Worm (Caenorhabditis elegans) whole organism, early embryonic: ENCODE data around the gene fat-6.

Experiments
- B0310.2 ChIP-seq: sonication (generic microtip); optimal IDR thresholded peaks from 2 replicates; lab custom pipeline; 2016; ENCODE audit warnings: mild to moderate bottlenecking, missing genetic modification characterization, missing compliant biosample characterization
- F13C5.2 ChIP-seq: sonication (generic microtip); optimal IDR thresholded peaks from 2 replicates; lab custom pipeline; 2017; ENCODE audit warnings: mild to moderate bottlenecking, missing genetic modification characterization, inconsistent platforms, missing compliant biosample characterization
- aly-1 ChIP-seq: sonication (generic microtip); optimal IDR thresholded peaks from 2 replicates; lab custom pipeline; 2016; ENCODE audit warnings: missing genetic modification characterization, missing compliant biosample characterization
- ama-1 ChIP-seq: fragments of 150-350 bp; optimal IDR thresholded peaks from 2 replicates; lab custom pipeline; 2014
- ceh-13 ChIP-seq: fragments of 200-800 bp; sonication (Bioruptor generic); optimal IDR thresholded peaks from 2 replicates; lab custom pipeline; 2018; ENCODE audit warnings: mild to moderate bottlenecking, missing genetic modification characterization, missing compliant biosample characterization
- ceh-36 ChIP-seq: sonication (generic microtip); optimal IDR thresholded peaks from 2 replicates; lab custom pipeline; 2016; ENCODE audit warnings: missing genetic modification characterization, inconsistent platforms, missing compliant biosample characterization
- ets-7 ChIP-seq: sonication (generic microtip); optimal IDR thresholded peaks from 2 replicates; lab custom pipeline; 2016; ENCODE audit warnings: missing genotype, missing genetic modification characterization, missing compliant biosample characterization
- flt-1 ChIP-seq: fragments of 200-800 bp; sonication (Bioruptor generic); IDR thresholded peaks from 2 replicates; pipeline ENCODE4 v1.3.6; 2022; ENCODE audit warnings: missing genetic modification characterization, missing compliant biosample characterization
- hmbx-1 ChIP-seq: sonication (generic microtip); optimal IDR thresholded peaks from 2 replicates; lab custom pipeline; 2016; ENCODE audit warnings: mild to moderate bottlenecking, missing genetic modification characterization, missing compliant biosample characterization
- hmg-4 ChIP-seq: fragments of 200-800 bp; sonication (Bioruptor generic); optimal IDR thresholded peaks from 2 replicates; lab custom pipeline; 2018; ENCODE audit warnings: mild to moderate bottlenecking, missing genetic modification characterization, missing compliant biosample characterization
- hnd-1 ChIP-seq: sonication (generic microtip); optimal IDR thresholded peaks from 2 replicates; lab custom pipeline; 2016; ENCODE audit warnings: missing genetic modification characterization, missing compliant biosample characterization
- pes-1 ChIP-seq: fragments of 200-800 bp; sonication (Bioruptor generic); IDR thresholded peaks from 2 replicates; pipeline ENCODE4 v1.3.6; 2022; ENCODE audit warnings: missing genetic modification reagents, missing genetic modification characterization, missing compliant biosample characterization
- scrt-1 ChIP-seq: fragments of 200-800 bp; sonication (Bioruptor generic); IDR thresholded peaks from 2 replicates; pipeline ENCODE4 v1.3.6; 2022; ENCODE audit warnings: missing genetic modification characterization, missing compliant biosample characterization
- sea-1 ChIP-seq: fragments of 200-800 bp; sonication (Bioruptor generic); conservative IDR thresholded peaks from 2 replicates; pipeline ENCODE4 v1.3.6; 2022; ENCODE audit warnings: missing genetic modification characterization, missing compliant biosample characterization
- tbx-11 ChIP-seq: fragments of 200-800 bp; sonication (Bioruptor generic); IDR thresholded peaks from 2 replicates; pipeline ENCODE4 v1.3.6; 2022; ENCODE audit warnings: missing genetic modification characterization, missing compliant biosample characterization
- tbx-37 ChIP-seq: fragments of 200-800 bp; sonication (Bioruptor generic); conservative IDR thresholded peaks from 2 replicates; pipeline ENCODE4 v1.3.6; 2022; ENCODE audit warnings: missing genetic modification reagents, missing genetic modification characterization, missing compliant biosample characterization
- tra-4 ChIP-seq: sonication (generic microtip); optimal IDR thresholded peaks from 2 replicates; lab custom pipeline; 2017; ENCODE audit warnings: missing genetic modification characterization, missing compliant biosample characterization

The fat-6 gene

DNA sequence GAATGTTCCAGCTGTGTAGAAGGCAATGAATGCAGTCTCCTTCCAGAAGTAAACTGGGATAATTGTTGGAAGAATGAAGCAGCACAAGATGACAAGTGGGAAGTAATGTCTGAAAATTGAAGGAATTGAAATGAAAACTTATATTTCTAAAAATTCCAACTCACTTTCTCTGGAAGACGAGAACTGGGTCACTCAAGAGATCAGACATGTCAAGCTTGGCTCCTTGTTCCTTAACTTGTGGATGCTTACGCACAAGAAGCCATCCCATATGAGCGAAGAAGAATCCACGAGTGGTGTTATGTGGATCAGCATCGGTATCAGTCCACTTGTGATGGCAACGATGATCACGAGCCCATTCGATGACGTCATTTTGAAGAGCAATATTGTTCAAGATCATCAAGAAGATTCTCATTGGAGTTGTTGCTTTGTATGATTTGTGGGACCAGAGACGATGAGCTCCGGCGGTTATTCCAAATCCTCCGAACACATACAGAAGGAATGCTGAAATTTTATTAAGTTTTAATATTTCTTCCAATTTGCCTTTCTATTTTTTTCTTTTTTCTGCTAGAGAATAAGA, 1.1 kb downstream of the fat-6 start:
- TF ChIP-seq hmg-4 (no peak), ama-1 (lab: Kevin White, UChicago) (no peak), ets-7 (no peak), flt-1 (GFP tag; lab: Robert Waterston, UW) (no peak), hnd-1 (tag; lab: Kevin White, UChicago) (no peak), tra-4 (no peak), pes-1 (GFP tag; lab: Robert Waterston, UW) (no peak), scrt-1 (GFP tag; lab: Robert Waterston, UW) (no peak), tbx-37 (no peak), sea-1 (GFP tag; lab: Robert Waterston, UW) (no peak), F13C5.2 (no peak), tbx-11 (no peak)

DNA sequence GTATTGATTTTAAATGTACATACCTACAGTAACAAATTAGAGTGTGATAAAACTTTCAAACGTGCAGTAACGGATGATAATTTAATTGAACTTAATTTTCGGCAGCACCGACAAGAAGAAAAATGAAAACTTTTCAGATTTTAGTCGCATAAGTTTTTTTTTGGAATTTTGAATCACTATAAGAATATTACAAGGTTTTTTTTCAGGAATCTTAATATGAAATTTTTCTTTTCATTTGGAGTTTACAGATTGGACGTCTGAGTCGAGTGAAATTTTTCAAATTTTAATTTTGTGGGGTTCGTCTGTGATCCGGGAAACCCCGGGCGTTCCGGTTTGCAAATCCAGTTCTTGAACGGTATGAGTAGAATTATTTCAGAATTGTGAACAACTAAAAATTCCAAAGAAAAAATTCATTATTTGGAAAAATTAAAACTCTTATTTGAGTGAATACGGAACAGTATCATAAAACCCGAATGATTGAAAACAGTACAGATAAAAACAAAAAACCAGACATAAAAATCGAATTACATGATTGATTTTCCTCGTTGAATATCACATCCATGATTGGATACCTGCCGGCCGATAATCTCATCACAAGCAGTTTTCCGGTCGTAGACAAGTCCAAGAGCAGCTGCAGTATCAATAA, 2.1 kb downstream of the fat-6 start:
- TF ChIP-seq sea-1 (GFP tag; lab: Robert Waterston, UW), result no peak
- no peak for TF ChIP-seq hmg-4
- TF ChIP-seq ceh-13, result no peak
- no peak for TF ChIP-seq ama-1 (lab: Kevin White, UChicago)
- TF ChIP-seq B0310.2 (tag; lab: Kevin White, UChicago), result no peak
- TF ChIP-seq scrt-1 (GFP tag; lab: Robert Waterston, UW), result no peak
- TF ChIP-seq hnd-1 (tag; lab: Kevin White, UChicago), result no peak
- no peak for TF ChIP-seq F13C5.2
- TF ChIP-seq hmbx-1 (tag; lab: Kevin White, UChicago), result no peak
- TF ChIP-seq ets-7, result no peak
- TF ChIP-seq tbx-37, result no peak
- TF ChIP-seq ceh-36 (tag; lab: Kevin White, UChicago), result no peak
- TF ChIP-seq pes-1 (GFP tag; lab: Robert Waterston, UW), result no peak
- no peak for TF ChIP-seq tbx-11
- TF ChIP-seq aly-1 (tag; lab: Kevin White, UChicago), result no peak
- TF ChIP-seq tra-4, result no peak
- TF ChIP-seq flt-1 (GFP tag; lab: Robert Waterston, UW), result no peak

DNA sequence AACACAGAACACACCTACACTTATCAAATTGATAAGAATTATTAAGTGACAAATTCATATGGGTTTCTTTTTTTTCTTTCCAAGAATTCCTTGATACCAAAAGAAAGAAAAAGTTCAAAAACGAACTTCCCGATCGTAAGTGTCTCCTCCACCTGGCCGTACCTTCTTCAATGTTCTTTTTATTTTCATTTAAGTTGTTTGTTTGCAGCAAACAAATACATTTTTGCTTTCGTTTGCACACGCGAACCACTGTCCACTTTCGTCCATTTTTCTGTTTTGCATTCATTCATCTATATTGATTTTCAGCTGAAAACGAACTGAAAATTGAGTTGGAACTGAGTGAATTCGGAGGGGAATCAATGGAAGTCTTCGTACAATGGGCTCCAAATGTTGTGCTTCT, 3.8 kb downstream of the fat-6 start, which contains the start of gene VZK822L.2:
TSS of gene VZK822L.2 (plus strand) at position 301 of the 400 bp plus-strand sequence.
- TF ChIP-seq sea-1 (GFP tag; lab: Robert Waterston, UW) (no peak), ama-1 (lab: Kevin White, UChicago) (no peak), scrt-1 (GFP tag; lab: Robert Waterston, UW) (no peak), B0310.2 (tag; lab: Kevin White, UChicago) (no peak), hmbx-1 (tag; lab: Kevin White, UChicago) (no peak), pes-1 (GFP tag; lab: Robert Waterston, UW) (no peak), ceh-36 (tag; lab: Kevin White, UChicago) (no peak), tbx-11 (no peak), ets-7 (no peak), ceh-13 (no peak), F13C5.2 (no peak)

DNA sequence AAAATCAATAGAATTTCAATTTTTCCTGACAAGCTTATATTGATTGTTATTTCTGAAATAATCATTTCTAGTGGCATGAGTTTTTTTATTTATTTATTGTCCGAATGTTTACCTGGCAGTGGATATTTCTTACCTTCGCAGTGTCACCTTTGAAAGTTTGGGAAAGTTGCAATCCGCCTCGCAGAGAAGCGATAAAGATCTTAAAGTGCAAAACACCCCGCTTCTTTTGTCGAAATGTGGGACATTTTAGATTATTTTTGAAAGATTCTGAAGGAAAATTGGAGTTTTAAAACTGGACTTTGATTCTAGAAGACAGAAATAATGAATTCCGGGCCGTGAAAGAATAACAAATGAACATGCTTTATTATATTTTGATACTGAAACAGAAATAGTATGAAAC, 6.8 kb downstream of the fat-6 start:
- TF ChIP-seq tbx-37, result no peak
- TF ChIP-seq tbx-11, result no peak
- TF ChIP-seq pes-1 (GFP tag; lab: Robert Waterston, UW), result no peak
- no peak for TF ChIP-seq ceh-13
- no peak for TF ChIP-seq hmbx-1 (tag; lab: Kevin White, UChicago)
- TF ChIP-seq flt-1 (GFP tag; lab: Robert Waterston, UW), result no peak
- no peak for TF ChIP-seq ama-1 (lab: Kevin White, UChicago)
- TF ChIP-seq ets-7, result no peak
- no peak for TF ChIP-seq hnd-1 (tag; lab: Kevin White, UChicago)
- no peak for TF ChIP-seq B0310.2 (tag; lab: Kevin White, UChicago)
- TF ChIP-seq F13C5.2, result no peak
- no peak for TF ChIP-seq sea-1 (GFP tag; lab: Robert Waterston, UW)

DNA sequence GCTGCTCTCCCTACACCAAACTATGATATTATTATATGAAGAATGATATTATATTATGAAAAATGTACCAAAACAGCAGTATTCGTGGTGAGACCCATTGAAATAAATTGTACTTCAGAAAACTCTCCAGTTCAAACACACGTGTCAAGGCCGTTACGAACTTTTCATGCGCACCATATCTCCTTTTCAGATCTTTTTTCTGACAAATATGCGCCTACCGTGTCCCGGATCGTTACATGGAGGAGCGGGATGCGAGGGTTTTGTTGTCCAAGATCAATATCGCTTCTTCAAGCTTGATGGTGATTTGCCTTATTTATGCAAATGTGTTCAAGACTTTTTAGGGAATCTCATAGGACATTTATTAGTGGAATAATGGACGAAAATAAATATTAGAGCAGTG, 11.8 kb downstream of the fat-6 start:
- TF ChIP-seq tbx-11, result no peak
- TF ChIP-seq hnd-1 (tag; lab: Kevin White, UChicago), result no peak
- TF ChIP-seq aly-1 (tag; lab: Kevin White, UChicago), result no peak
- no peak for TF ChIP-seq tbx-37

DNA sequence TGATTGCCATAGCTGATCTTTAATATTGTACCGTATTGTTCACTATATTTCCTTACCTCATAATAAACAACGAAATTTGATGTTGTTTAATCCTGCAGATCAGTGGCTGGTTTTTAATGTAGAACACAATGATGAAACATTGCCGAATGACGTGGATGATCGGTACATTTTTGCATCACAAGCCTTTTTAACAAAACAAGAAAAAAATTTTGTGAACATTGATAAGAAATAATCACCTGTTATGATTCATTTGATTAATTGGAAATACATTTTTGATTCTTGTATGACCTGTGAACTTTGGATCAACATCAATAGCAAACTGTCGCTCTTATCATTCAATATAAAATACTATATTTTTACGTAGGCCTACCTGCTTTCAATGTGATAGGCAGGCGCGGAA, 12.7 kb downstream of the fat-6 start:
- TF ChIP-seq sea-1 (GFP tag; lab: Robert Waterston, UW) (no peak), hmbx-1 (tag; lab: Kevin White, UChicago) (no peak), ceh-13 (no peak), B0310.2 (tag; lab: Kevin White, UChicago) (no peak), ets-7 (no peak), hmg-4 (no peak), F13C5.2 (no peak), ama-1 (lab: Kevin White, UChicago) (no peak), tra-4 (no peak), scrt-1 (GFP tag; lab: Robert Waterston, UW) (no peak), flt-1 (GFP tag; lab: Robert Waterston, UW) (no peak), aly-1 (tag; lab: Kevin White, UChicago) (no peak), ceh-36 (tag; lab: Kevin White, UChicago) (no peak), tbx-11 (no peak), pes-1 (GFP tag; lab: Robert Waterston, UW) (no peak)

DNA sequence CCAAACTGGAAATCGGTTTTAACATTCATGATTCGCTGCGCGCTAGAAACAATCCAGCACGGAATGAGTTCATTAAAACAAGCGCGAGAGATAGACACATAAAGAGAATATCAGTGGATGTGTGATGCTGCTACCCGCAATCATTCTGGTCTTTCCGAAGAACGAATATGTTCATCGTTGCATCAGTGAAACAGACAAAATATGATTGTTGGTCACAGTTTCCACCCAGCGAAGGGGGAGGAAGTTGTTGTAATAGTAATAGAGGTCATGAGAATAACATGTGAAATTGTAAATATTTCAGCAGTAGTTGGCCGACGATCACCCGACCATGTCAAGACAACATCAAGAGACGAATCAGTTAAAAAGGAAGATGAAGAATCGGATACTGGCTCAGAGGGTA, 14.3 kb downstream of the fat-6 start:
- no peak for TF ChIP-seq tbx-37
- TF ChIP-seq hmbx-1 (tag; lab: Kevin White, UChicago), result no peak
- TF ChIP-seq pes-1 (GFP tag; lab: Robert Waterston, UW), result no peak
- no peak for TF ChIP-seq sea-1 (GFP tag; lab: Robert Waterston, UW)
- TF ChIP-seq B0310.2 (tag; lab: Kevin White, UChicago), result no peak
- TF ChIP-seq hnd-1 (tag; lab: Kevin White, UChicago), result no peak
- TF ChIP-seq ceh-13, result no peak
- no peak for TF ChIP-seq ceh-36 (tag; lab: Kevin White, UChicago)
- no peak for TF ChIP-seq scrt-1 (GFP tag; lab: Robert Waterston, UW)
- no peak for TF ChIP-seq flt-1 (GFP tag; lab: Robert Waterston, UW)
- TF ChIP-seq ets-7, result no peak
- TF ChIP-seq aly-1 (tag; lab: Kevin White, UChicago), result no peak
